Worm (Caenorhabditis elegans): Measurements from ENCODE around the gene F28B12.6.

F28B12.6 gene

DNA sequence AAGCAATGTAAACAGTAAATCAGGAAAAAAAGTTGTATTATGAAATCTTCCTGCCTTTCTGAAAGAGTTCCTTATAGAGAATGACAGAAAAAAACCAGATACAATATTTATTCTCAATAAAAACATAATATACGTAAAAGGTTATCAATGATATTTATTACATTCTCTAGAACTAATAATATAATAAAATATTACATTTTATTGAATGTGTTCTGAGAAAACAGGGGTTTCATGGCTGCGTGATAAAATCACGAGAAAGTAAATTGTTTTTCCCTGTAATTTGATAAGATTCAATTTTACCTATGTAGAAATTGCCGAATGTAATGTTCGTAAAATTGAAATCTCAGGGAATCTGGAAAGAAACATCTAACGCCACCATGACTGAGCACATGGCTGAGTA lies 24.3 kb downstream of the F28B12.6 start (continued):
- no peak for TF ChIP-seq snpc-1.3 (tag; optimal IDR thresholded peaks at IDR 0.05; ENCODE audit: insufficient read depth)

DNA sequence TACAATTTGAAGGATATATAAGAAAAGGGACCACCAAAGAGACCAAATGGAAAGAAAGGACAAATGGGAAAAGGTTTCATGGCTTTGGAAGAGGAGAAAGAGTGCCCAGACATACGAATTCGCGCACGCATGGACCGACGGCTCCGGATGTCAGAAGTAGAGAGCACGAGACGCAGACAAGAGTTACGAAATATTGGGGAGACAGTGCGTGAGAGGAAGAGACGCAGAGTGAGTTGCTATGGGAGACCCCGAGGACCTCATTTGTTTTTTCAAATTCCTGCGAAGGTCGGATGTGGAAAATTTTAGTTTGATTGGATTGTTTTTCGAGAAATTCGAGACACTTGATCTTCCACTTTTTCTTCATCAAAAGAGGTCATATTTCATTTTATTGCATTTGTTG lies 26.0 kb downstream of the F28B12.6 start:
- no peak for TF ChIP-seq rpc-1 (optimal IDR thresholded peaks at IDR 0.05)
- no peak for TF ChIP-seq rpc-1 (tag; optimal IDR thresholded peaks at IDR 0.05)
- TF ChIP-seq cebp-1 (GFP tag; IDR thresholded peaks at IDR 0.05): peak; percentile 73
- TF ChIP-seq cebp-1 (tag; optimal IDR thresholded peaks at IDR 0.05): no peak
- TF ChIP-seq hmg-1.2 (GFP tag; IDR thresholded peaks at IDR 0.05): peak; percentile 80

DNA sequence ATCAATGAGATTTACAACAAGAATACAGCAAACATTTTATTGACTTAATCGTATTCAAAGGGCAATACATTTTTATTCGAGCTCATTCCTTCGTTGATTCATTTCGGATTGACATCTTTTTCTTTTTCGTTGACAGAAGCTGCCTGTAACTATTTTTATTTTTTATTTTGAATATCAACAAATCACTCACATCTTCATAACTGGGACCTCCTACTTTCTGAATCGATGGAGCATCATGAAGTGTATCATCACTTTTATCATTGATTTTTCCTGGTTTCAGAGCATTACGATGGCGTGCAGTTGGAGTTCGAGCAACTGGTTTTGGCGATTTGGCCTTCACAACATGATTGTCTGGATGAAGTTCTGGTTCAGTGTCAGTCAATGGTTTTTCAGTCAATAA lies 27.4 kb downstream of the F28B12.6 start, which contains the start of gene B0034.1:
TSS of gene B0034.1 (plus strand) at position 301 of the 400 bp plus-strand sequence.
- TF ChIP-seq nhr-90 (tag; optimal IDR thresholded peaks at IDR 0.05) (no peak), bed-2 (GFP tag; IDR thresholded peaks at IDR 0.05) (no peak), egrh-3 (GFP tag; IDR thresholded peaks at IDR 0.05) (no peak), nfya-2 (GFP tag; IDR thresholded peaks at IDR 0.05) (no peak), sdz-38 (tag; optimal IDR thresholded peaks at IDR 0.05) (no peak), attf-3 (GFP tag; conservative IDR thresholded peaks at IDR 0.05) (no peak), rcor-1 (GFP tag; IDR thresholded peaks at IDR 0.05) (no peak), zfh-2 (GFP tag; conservative IDR thresholded peaks at IDR 0.05) (no peak)

ce11 chrII:5969303-5969702 lies 28.6 kb downstream of the F28B12.6 start, which contains the start of gene B0034.4:
Gene B0034.4 (minus strand): TSS chrII:5969531.
- no peak for TF ChIP-seq Y53G8AR.9 (GFP tag; conservative IDR thresholded peaks at IDR 0.05)
- no peak for TF ChIP-seq atf-7 (tag; optimal IDR thresholded peaks at IDR 0.05)
- no peak for TF ChIP-seq F10E7.11 (tag; optimal IDR thresholded peaks at IDR 0.05)

- TF ChIP-seq lsl-1 (GFP tag; optimal IDR thresholded peaks at IDR 0.05) (no peak), F49E8.2 (tag; optimal IDR thresholded peaks at IDR 0.05; ENCODE audit: insufficient read depth) (no peak), B0336.3 (GFP tag; IDR thresholded peaks at IDR 0.05) (no peak)
These were observed 34.2 kb downstream of the F28B12.6 start, which contains the start of gene B0034.5 for ce11 chrII:5974878-5975277. Gene B0034.5 (minus strand): TSS chrII:5974978.

- TF ChIP-seq gei-17 (GFP tag; optimal IDR thresholded peaks at IDR 0.05): no peak
These were observed 47.6 kb downstream of the F28B12.6 start, which contains the start of gene ins-2 for ce11 chrII:5988224-5988623. Gene ins-2 (plus strand): TSS chrII:5988524.

- TF ChIP-seq F49E8.2 (tag; optimal IDR thresholded peaks at IDR 0.05; ENCODE audit: insufficient read depth): no peak
These were observed 50.0 kb downstream of the F28B12.6 start, which contains the start of gene ins-3 for ce11 chrII:5990668-5991067. Gene ins-3 (minus strand): TSS chrII:5990768.

Measured in whole organism, young adult.